Fruit fly (Drosophila melanogaster) whole organism, larva: Measurements from ENCODE around the gene CG15021.

ENCODE experiments used
- noc ChIP-seq: fragments of 200-800 bp; sonication (Bioruptor generic); optimal IDR thresholded peaks from 3 replicates; lab custom pipeline; 2019; ENCODE audit warnings: missing biosample characterization, mild to moderate bottlenecking, missing genetic modification characterization, moderate library complexity

CG15021 gene

dm6 chr3L:4436421-4436820 is at the start of gene CG15021:
Gene CG15021, plus strand, starts transcription at chr3L:4436721.
- no peak for TF ChIP-seq noc (tag; lab: Kevin White, UChicago)

- TF ChIP-seq noc (tag; lab: Kevin White, UChicago): no peak
Observed at dm6 chr3L:4388215-4388614, 48.3 kb upstream of the CG15021 start.

dm6 chr3L:4389104-4389503 is 47.4 kb upstream of the CG15021 start:
- TF ChIP-seq noc (tag; lab: Kevin White, UChicago): no peak

- no peak for TF ChIP-seq noc (tag; lab: Kevin White, UChicago)
Observed at dm6 chr3L:4392851-4393250, 43.7 kb upstream of the CG15021 start.

dm6 chr3L:4393642-4394041 is 42.9 kb upstream of the CG15021 start:
- TF ChIP-seq noc (tag; lab: Kevin White, UChicago): no peak

dm6 chr3L:4395501-4396073 is 40.9 kb upstream of the CG15021 start:
- TF ChIP-seq noc (tag; lab: Kevin White, UChicago): no peak

dm6 chr3L:4396372-4396771 is 40.1 kb upstream of the CG15021 start:
- no peak for TF ChIP-seq noc (tag; lab: Kevin White, UChicago)

dm6 chr3L:4397137-4397536 is 39.4 kb upstream of the CG15021 start:
- TF ChIP-seq noc (tag; lab: Kevin White, UChicago): no peak

- no peak for TF ChIP-seq noc (tag; lab: Kevin White, UChicago)
Observed at dm6 chr3L:4397874-4398273, 38.6 kb upstream of the CG15021 start.

- no peak for TF ChIP-seq noc (tag; lab: Kevin White, UChicago)
Observed at dm6 chr3L:4399905-4400304, 36.6 kb upstream of the CG15021 start.

dm6 chr3L:4401241-4401640 is 35.3 kb upstream of the CG15021 start:
- TF ChIP-seq noc (tag; lab: Kevin White, UChicago): no peak

- TF ChIP-seq noc (tag; lab: Kevin White, UChicago): no peak
Observed at dm6 chr3L:4403180-4403769, 33.2 kb upstream of the CG15021 start, which contains the start of gene Syx17. Gene Syx17, plus strand, starts transcription at chr3L:4403487.

dm6 chr3L:4405922-4406321 is 30.6 kb upstream of the CG15021 start, which contains the start of gene CG15019:
Gene CG15019, minus strand, starts transcription at chr3L:4406059.
- no peak for TF ChIP-seq noc (tag; lab: Kevin White, UChicago)

- TF ChIP-seq noc (tag; lab: Kevin White, UChicago): peak; percentile 86
Observed at dm6 chr3L:4406653-4407257, 29.8 kb upstream of the CG15021 start, which contains the start of gene TP53INP. Gene TP53INP, plus strand, starts transcription at chr3L:4406943.

- TF ChIP-seq noc (tag; lab: Kevin White, UChicago): no peak
Observed at dm6 chr3L:4407743-4408142, 28.8 kb upstream of the CG15021 start.

dm6 chr3L:4408313-4409133 is 28.0 kb upstream of the CG15021 start:
- TF ChIP-seq noc (tag; lab: Kevin White, UChicago): no peak
